Worm (Caenorhabditis elegans) whole organism, early embryonic: ENCODE results near the gene Y82E9BR.8.
"Not testable (repeated sequence)": the region's sequence is repeated elsewhere in the genome, so short reads cannot be mapped to it uniquely, and the experiment has no call there.

Source experiments
- ama-1 ChIP-seq: fragments of 150-350 bp; optimal IDR thresholded peaks from 2 replicates; lab custom pipeline; 2014
- ceh-13 ChIP-seq: fragments of 200-800 bp; sonication (Bioruptor generic); optimal IDR thresholded peaks from 2 replicates; lab custom pipeline; 2018; ENCODE audit warnings: mild to moderate bottlenecking, missing genetic modification characterization, missing compliant biosample characterization
- ets-7 ChIP-seq: sonication (generic microtip); optimal IDR thresholded peaks from 2 replicates; lab custom pipeline; 2016; ENCODE audit warnings: missing genotype, missing genetic modification characterization, missing compliant biosample characterization
- flt-1 ChIP-seq: fragments of 200-800 bp; sonication (Bioruptor generic); IDR thresholded peaks from 2 replicates; pipeline ENCODE4 v1.3.6; 2022; ENCODE audit warnings: missing genetic modification characterization, missing compliant biosample characterization
- scrt-1 ChIP-seq: fragments of 200-800 bp; sonication (Bioruptor generic); IDR thresholded peaks from 2 replicates; pipeline ENCODE4 v1.3.6; 2022; ENCODE audit warnings: missing genetic modification characterization, missing compliant biosample characterization

ce11 chrIII:1375491-1375890 is 17.6 kb upstream of the Y82E9BR.8 start, which contains the start of gene Y82E9BR.10:
- not testable (repeated sequence) for TF ChIP-seq ama-1 (lab: Kevin White, UChicago); ceh-13 (GFP tag; lab: Kevin White, UChicago); flt-1; ets-7 (tag; lab: Kevin White, UChicago); scrt-1 (GFP tag; lab: Robert Waterston, UW)
